Worm (Caenorhabditis elegans): ENCODE results near the gene dgk-5.

DNA sequence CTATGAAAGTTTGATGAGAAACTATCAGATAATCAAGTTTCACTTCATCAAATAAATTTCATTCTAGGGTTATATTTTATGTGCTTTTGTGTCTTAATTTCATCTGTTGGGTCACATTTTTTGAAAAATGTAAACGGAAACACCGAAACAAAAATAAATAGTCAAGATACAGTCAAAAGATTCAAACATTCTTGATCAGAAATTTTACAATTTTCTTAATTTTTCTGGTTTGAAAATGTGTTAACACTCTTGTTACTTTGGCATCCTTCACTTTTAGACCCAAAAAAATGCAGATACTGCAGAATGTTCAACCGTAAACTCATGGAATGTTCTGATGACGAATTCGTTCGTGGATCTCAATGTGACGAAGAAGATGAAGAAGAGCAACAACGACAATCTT lies 16.2 kb downstream of the dgk-5 start, which contains the start of gene aptf-1:
- TF ChIP-seq ama-1 (optimal IDR thresholded peaks at IDR 0.05) (no peak), flt-1 (GFP tag; IDR thresholded peaks at IDR 0.05) (no peak), hnd-1 (tag; optimal IDR thresholded peaks at IDR 0.05) (no peak), B0310.2 (tag; optimal IDR thresholded peaks at IDR 0.05) (no peak), F13C5.2 (tag; optimal IDR thresholded peaks at IDR 0.05) (no peak), ceh-13 (GFP tag; optimal IDR thresholded peaks at IDR 0.05) (no peak)
